Fruit fly (Drosophila melanogaster): ENCODE data around the gene GIIIspla2.

GIIIspla2 gene

DNA sequence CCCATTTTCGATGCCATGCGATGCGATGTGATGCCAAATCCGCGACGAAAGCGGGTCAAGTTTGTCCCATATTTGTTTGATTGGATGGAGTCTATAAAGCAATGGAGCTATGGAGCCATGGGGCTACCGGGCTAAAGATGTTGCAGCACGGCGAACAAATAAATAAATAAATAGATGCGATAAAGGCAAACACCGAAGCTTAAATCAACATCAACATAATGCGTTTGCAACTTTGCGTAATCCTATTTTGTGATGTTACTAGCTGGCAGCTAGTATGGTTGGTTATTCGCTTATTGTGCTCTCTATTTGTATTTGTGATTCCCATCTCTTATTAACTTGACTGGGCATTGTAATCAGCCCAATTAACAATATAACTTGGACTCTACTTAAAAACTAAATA lies 29.3 kb upstream of the GIIIspla2 start:
- TF ChIP-seq fd96Ca (GFP tag; IDR thresholded peaks at IDR 0.05) = no peak
- TF ChIP-seq Ets98B (GFP tag; IDR thresholded peaks at IDR 0.05) = no peak
- no peak for TF ChIP-seq Pif1A (GFP tag; optimal IDR thresholded peaks at IDR 0.05)
- TF ChIP-seq EcR (GFP tag; optimal IDR thresholded peaks at IDR 0.05) = no peak
- TF ChIP-seq rn (GFP tag; IDR thresholded peaks at IDR 0.05) = no peak
- TF ChIP-seq CG8301 (tag; optimal IDR thresholded peaks at IDR 0.05) = no peak
- no peak for TF ChIP-seq CG12605 (GFP tag; IDR thresholded peaks at IDR 0.05)
- no peak for TF ChIP-seq CG4496 (GFP tag; IDR thresholded peaks at IDR 0.05)
- no peak for TF ChIP-seq CG32121 (GFP tag; IDR thresholded peaks at IDR 0.05)
- TF ChIP-seq Pif1B (GFP tag; optimal IDR thresholded peaks at IDR 0.05) = no peak
- no peak for TF ChIP-seq CG34367 (tag; optimal IDR thresholded peaks at IDR 0.05)
- no peak for TF ChIP-seq CG9948 (tag; optimal IDR thresholded peaks at IDR 0.05)
- TF ChIP-seq D1 (tag; optimal IDR thresholded peaks at IDR 0.05) = no peak
- TF ChIP-seq CG17806 (tag; optimal IDR thresholded peaks at IDR 0.05) = no peak
- no peak for TF ChIP-seq Snoo (tag; optimal IDR thresholded peaks at IDR 0.05)
- no peak for TF ChIP-seq gl (tag; optimal IDR thresholded peaks at IDR 0.05)
- TF ChIP-seq CG15710 (tag; optimal IDR thresholded peaks at IDR 0.05) = no peak
- TF ChIP-seq CG14655 (GFP tag; optimal IDR thresholded peaks at IDR 0.05) = no peak
- no peak for TF ChIP-seq CG13204 (GFP tag; optimal IDR thresholded peaks at IDR 0.05)

DNA sequence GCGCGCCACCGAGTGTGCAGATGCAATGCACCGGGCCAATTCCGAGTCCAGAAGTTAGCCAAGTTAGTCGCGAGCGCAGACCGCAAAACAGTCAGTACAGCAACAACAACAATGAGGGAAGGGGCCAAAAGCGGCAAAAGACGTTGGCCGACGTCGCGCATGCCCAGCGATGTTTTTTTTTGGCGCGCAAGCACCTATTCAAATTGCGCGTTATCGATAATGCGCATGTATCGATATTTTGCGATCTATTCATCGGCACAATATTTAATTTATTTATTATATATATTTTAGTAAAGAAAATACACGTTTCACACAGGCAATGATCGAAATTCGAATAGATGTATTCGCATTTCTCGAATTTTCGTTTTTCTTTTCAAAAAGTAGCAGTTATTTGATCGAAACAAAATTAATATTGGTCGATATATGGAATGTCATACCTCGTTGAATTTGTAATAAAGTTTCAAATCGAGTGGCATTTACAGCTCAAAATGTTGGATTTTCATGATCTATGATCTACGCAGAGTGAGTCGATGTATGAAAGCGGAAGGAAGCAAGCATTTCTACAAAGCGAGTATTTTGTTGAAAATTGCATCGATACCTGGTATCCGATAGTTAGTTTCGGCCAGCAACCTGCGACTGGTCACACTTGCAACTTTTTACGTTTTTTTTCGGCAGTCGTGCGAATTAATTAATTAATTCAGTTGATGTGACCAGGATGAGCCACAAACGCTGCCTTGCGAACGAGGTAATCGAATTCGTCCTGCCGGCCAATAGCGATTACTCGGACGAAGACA lies 28.0 kb upstream of the GIIIspla2 start, which contains the start of gene CG2116:
Gene CG2116, plus strand, starts transcription at position 609 of the 794 bp plus-strand sequence.
- TF ChIP-seq CG4496 (GFP tag; IDR thresholded peaks at IDR 0.05) (peak; percentile 47; the same call in 1 of the 3 replicates), D1 (tag; optimal IDR thresholded peaks at IDR 0.05) (no peak), CG12605 (GFP tag; IDR thresholded peaks at IDR 0.05) (no peak), CG14655 (GFP tag; optimal IDR thresholded peaks at IDR 0.05) (no peak), CG8301 (tag; optimal IDR thresholded peaks at IDR 0.05) (no peak), Snoo (tag; optimal IDR thresholded peaks at IDR 0.05) (no peak), CG32121 (GFP tag; IDR thresholded peaks at IDR 0.05) (no peak), Ets98B (GFP tag; IDR thresholded peaks at IDR 0.05) (no peak)

DNA sequence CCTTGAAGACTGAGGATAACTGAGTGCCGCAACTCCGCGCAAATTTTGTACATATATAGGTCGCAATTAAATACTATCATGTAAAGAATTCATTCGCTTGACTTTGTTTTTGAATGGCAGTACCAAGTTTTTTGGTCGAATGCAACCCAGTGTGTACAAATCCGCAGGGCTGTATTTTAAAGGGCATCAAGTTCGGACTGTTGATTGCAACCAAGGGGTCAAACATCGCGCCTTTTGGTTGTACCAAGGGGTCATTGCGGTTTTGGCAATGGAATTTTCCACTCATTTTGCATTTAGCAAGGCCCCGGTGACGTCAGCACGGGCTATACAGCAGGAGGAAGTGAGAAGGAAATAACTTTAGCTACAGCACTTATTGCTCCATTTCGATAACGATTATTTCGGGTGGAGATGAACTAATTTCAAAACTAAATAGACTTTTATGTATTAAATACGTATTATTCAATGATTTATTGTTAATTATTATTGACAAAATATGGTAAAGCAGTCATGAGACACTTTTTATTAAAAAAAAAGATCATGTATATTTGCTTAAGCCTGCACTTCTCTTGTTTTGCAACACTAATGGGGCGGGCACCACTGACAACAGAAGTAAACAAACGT lies 25.6 kb upstream of the GIIIspla2 start, which contains the start of gene CG10958:
Gene CG10958, plus strand, starts transcription at position 593 of the 621 bp plus-strand sequence.
- TF ChIP-seq CG15710 (tag; optimal IDR thresholded peaks at IDR 0.05) (peak; percentile 20), fd96Ca (GFP tag; IDR thresholded peaks at IDR 0.05) (peak; percentile 48; the same call in 2 of the 3 replicates), CG10348 (GFP tag; IDR thresholded peaks at IDR 0.05) (no peak), CG9948 (tag; optimal IDR thresholded peaks at IDR 0.05) (peak; percentile 28), CG13204 (GFP tag; optimal IDR thresholded peaks at IDR 0.05) (no peak), CG4496 (GFP tag; IDR thresholded peaks at IDR 0.05) (peak; percentile 54), D1 (tag; optimal IDR thresholded peaks at IDR 0.05) (no peak), CG8301 (tag; optimal IDR thresholded peaks at IDR 0.05) (no peak), rn (GFP tag; IDR thresholded peaks at IDR 0.05) (no peak), CG32121 (GFP tag; IDR thresholded peaks at IDR 0.05) (peak; percentile 54), Pif1B (GFP tag; optimal IDR thresholded peaks at IDR 0.05) (peak; percentile 63), Pif1A (GFP tag; optimal IDR thresholded peaks at IDR 0.05) (no peak), CG14655 (GFP tag; optimal IDR thresholded peaks at IDR 0.05) (no peak), EcR (GFP tag; optimal IDR thresholded peaks at IDR 0.05) (peak; percentile 4), CG34367 (tag; optimal IDR thresholded peaks at IDR 0.05) (no peak), CG12605 (GFP tag; IDR thresholded peaks at IDR 0.05) (0 out of 2 replicates have a peak, but pooled peaks have one; percentile 15), gl (tag; optimal IDR thresholded peaks at IDR 0.05) (no peak), CG8159 (tag; optimal IDR thresholded peaks at IDR 0.05) (no peak), CG17806 (tag; optimal IDR thresholded peaks at IDR 0.05) (peak; percentile 40), Ets98B (GFP tag; IDR thresholded peaks at IDR 0.05) (peak; percentile 42; the same call in 1 of the 2 replicates), Snoo (tag; optimal IDR thresholded peaks at IDR 0.05) (peak; percentile 10)

DNA sequence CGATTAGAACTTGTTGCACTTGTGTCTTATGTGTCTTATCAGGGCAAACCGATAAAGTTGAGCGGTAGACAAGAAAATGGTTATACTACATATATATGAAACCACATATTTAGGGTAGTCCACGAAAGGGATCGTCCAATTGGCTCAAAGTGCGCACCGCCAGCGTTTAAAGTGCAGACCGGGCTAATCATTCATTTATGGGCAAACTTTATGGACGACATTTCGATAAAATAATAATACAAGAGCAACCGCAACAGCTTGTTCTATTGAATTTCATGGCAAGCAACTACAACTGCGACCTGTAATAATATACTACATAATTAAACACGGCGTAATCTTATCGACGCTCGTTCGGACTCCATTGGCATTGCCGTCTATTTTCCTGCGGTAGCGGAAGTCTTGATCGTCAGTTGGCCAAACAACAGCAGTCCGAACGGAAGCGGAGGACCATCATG lies 22.0 kb upstream of the GIIIspla2 start, which contains the start of the genes cyr and CG2120:
Gene cyr, minus strand, starts transcription at position 294 of the 455 bp plus-strand sequence.
Gene CG2120, plus strand, starts transcription at position 405 of the 455 bp plus-strand sequence.
- no peak for TF ChIP-seq CG17806 (tag; optimal IDR thresholded peaks at IDR 0.05)
- no peak for TF ChIP-seq Ets98B (GFP tag; IDR thresholded peaks at IDR 0.05)
- no peak for TF ChIP-seq CG12605 (GFP tag; IDR thresholded peaks at IDR 0.05)
- TF ChIP-seq Pif1B (GFP tag; optimal IDR thresholded peaks at IDR 0.05) = no peak
- TF ChIP-seq CG34367 (tag; optimal IDR thresholded peaks at IDR 0.05) = no peak
- TF ChIP-seq Pif1A (GFP tag; optimal IDR thresholded peaks at IDR 0.05) = no peak
- TF ChIP-seq CG13204 (GFP tag; optimal IDR thresholded peaks at IDR 0.05) = no peak
- no peak for TF ChIP-seq CG9948 (tag; optimal IDR thresholded peaks at IDR 0.05)
- no peak for TF ChIP-seq D1 (tag; optimal IDR thresholded peaks at IDR 0.05)
- TF ChIP-seq CG32121 (GFP tag; IDR thresholded peaks at IDR 0.05) = no peak
- TF ChIP-seq CG8159 (tag; optimal IDR thresholded peaks at IDR 0.05) = no peak
- no peak for TF ChIP-seq CG10348 (GFP tag; IDR thresholded peaks at IDR 0.05)

DNA sequence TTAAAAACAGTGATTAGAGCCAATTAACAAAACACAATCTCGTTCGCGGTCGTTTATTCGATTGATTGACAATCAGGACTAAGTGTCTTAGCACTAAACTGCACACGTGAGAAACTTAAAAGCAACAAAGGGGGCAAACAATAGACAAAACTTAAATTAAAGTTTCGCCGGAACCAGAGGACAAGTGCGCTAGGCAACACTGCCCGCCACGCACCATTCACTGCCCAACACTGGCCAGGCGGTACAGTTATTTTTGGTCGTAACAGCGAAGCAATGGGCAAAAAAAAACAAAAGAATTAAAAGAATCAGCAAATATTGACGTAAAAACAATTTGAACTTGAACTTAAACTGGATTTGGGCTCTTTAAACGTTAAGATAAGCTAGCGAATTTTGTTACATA lies 20.1 kb upstream of the GIIIspla2 start:
- TF ChIP-seq CG10348 (GFP tag; IDR thresholded peaks at IDR 0.05) (no peak), CG8159 (tag; optimal IDR thresholded peaks at IDR 0.05) (no peak), CG4496 (GFP tag; IDR thresholded peaks at IDR 0.05) (no peak), Ets98B (GFP tag; IDR thresholded peaks at IDR 0.05) (no peak), CG14655 (GFP tag; optimal IDR thresholded peaks at IDR 0.05) (no peak), CG15710 (tag; optimal IDR thresholded peaks at IDR 0.05) (no peak), Snoo (tag; optimal IDR thresholded peaks at IDR 0.05) (no peak), CG17806 (tag; optimal IDR thresholded peaks at IDR 0.05) (no peak), CG32121 (GFP tag; IDR thresholded peaks at IDR 0.05) (no peak), Pif1A (GFP tag; optimal IDR thresholded peaks at IDR 0.05) (no peak), CG12605 (GFP tag; IDR thresholded peaks at IDR 0.05) (no peak), CG9948 (tag; optimal IDR thresholded peaks at IDR 0.05) (no peak), CG8301 (tag; optimal IDR thresholded peaks at IDR 0.05) (no peak)
